Worm (Caenorhabditis elegans): ENCODE results near the gene C26E1.2.
A peak's percentile ranks its signal among the peaks of the same experiment; 100 is the strongest.

The C26E1.2 gene

ce11 chrV:13264245-13264644 lies 40.7 kb upstream of the C26E1.2 start, which contains the start of gene zip-5 (continued):
- TF ChIP-seq ekl-4 (GFP tag; IDR thresholded peaks at IDR 0.05) (no peak), ztf-18 (tag; optimal IDR thresholded peaks at IDR 0.05) (no peak), mel-28 (tag; optimal IDR thresholded peaks at IDR 0.05; ENCODE audit: borderline replicate concordance) (no peak)

- TF ChIP-seq F57A8.1 (GFP tag; optimal IDR thresholded peaks at IDR 0.05) (no peak), aptf-2 (GFP tag; conservative IDR thresholded peaks at IDR 0.05) (no peak), F37B4.10 (GFP tag; IDR thresholded peaks at IDR 0.05) (no peak), B0261.1 (tag; optimal IDR thresholded peaks at IDR 0.05) (no peak), attf-5 (GFP tag; optimal IDR thresholded peaks at IDR 0.05) (no peak), hmg-1.2 (GFP tag; IDR thresholded peaks at IDR 0.05) (no peak), D2030.7 (GFP tag; IDR thresholded peaks at IDR 0.05) (no peak), ets-4 (GFP tag; optimal IDR thresholded peaks at IDR 0.05) (no peak), ccch-3 (GFP tag; optimal IDR thresholded peaks at IDR 0.05) (no peak)
Observed at ce11 chrV:13265628-13266027, 39.3 kb upstream of the C26E1.2 start.

ce11 chrV:13266630-13267029 lies 38.3 kb upstream of the C26E1.2 start:
- TF ChIP-seq hlh-12 (tag; optimal IDR thresholded peaks at IDR 0.05) (no peak), rec-8 (tag; optimal IDR thresholded peaks at IDR 0.05) (no peak), Y67H2A.10 (GFP tag; conservative IDR thresholded peaks at IDR 0.05) (no peak), K11D2.4 (GFP tag; IDR thresholded peaks at IDR 0.05) (no peak), lsy-27 (tag; optimal IDR thresholded peaks at IDR 0.05; ENCODE audit: borderline replicate concordance, insufficient read depth) (no peak), ceh-100 (GFP tag; IDR thresholded peaks at IDR 0.05) (no peak), ama-1 (optimal IDR thresholded peaks at IDR 0.05) (no peak), ama-1 (GFP tag; optimal IDR thresholded peaks at IDR 0.05) (no peak), dpff-1 (tag; optimal IDR thresholded peaks at IDR 0.05) (no peak), ztf-3 (GFP tag; optimal IDR thresholded peaks at IDR 0.05) (no peak), hmg-20 (GFP tag; IDR thresholded peaks at IDR 0.05) (no peak), ekl-4 (GFP tag; IDR thresholded peaks at IDR 0.05) (no peak), ceh-58 (GFP tag; IDR thresholded peaks at IDR 0.05) (no peak), attf-5 (GFP tag; optimal IDR thresholded peaks at IDR 0.05) (no peak), dpl-1 (GFP tag; optimal IDR thresholded peaks at IDR 0.05) (no peak), sptf-2 (GFP tag; optimal IDR thresholded peaks at IDR 0.05) (no peak), ZK185.1 (tag; optimal IDR thresholded peaks at IDR 0.05; ENCODE audit: poor library complexity, severe bottlenecking) (no peak), B0336.3 (GFP tag; IDR thresholded peaks at IDR 0.05) (no peak)

- no peak for TF ChIP-seq lin-35 (GFP tag; optimal IDR thresholded peaks at IDR 0.05)
- no peak for TF ChIP-seq efl-1 (GFP tag; optimal IDR thresholded peaks at IDR 0.05)
- TF ChIP-seq bed-2 (GFP tag; IDR thresholded peaks at IDR 0.05), result no peak
- no peak for TF ChIP-seq fkh-3 (tag; optimal IDR thresholded peaks at IDR 0.05)
- no peak for TF ChIP-seq attf-6 (GFP tag; IDR thresholded peaks at IDR 0.05)
- peak; percentile 54; the same call in 1 of the 2 replicates for TF ChIP-seq cebp-1 (GFP tag; IDR thresholded peaks at IDR 0.05)
- peak; percentile 74 for TF ChIP-seq cebp-1 (tag; optimal IDR thresholded peaks at IDR 0.05)
- TF ChIP-seq B0261.1 (tag; optimal IDR thresholded peaks at IDR 0.05), result no peak
- no peak for TF ChIP-seq sdz-38 (tag; optimal IDR thresholded peaks at IDR 0.05)
- TF ChIP-seq pha-4 (tag; optimal IDR thresholded peaks at IDR 0.05), result no peak
- TF ChIP-seq nhr-80 (tag; optimal IDR thresholded peaks at IDR 0.05), result peak; percentile 84
- no peak for TF ChIP-seq lir-1 (GFP tag; conservative IDR thresholded peaks at IDR 0.05)
- no peak for TF ChIP-seq T07F8.4 (tag; optimal IDR thresholded peaks at IDR 0.05)
- no peak for TF ChIP-seq let-607 (tag; optimal IDR thresholded peaks at IDR 0.05)
- no peak for TF ChIP-seq him-1 (tag; optimal IDR thresholded peaks at IDR 0.05)
- TF ChIP-seq ccch-3 (GFP tag; optimal IDR thresholded peaks at IDR 0.05), result no peak
Observed at ce11 chrV:13268032-13268431, 36.9 kb upstream of the C26E1.2 start.
